Fruit fly (Drosophila melanogaster) whole organism, embryonic: ENCODE data around the gene CG14273.

ENCODE experiments used
- Adf1 ChIP-seq: fragments of 200-800 bp; sonication (Bioruptor generic); IDR thresholded peaks from 2 replicates; pipeline ENCODE4 v1.3.6; 2022; ENCODE audit warnings: missing biosample characterization, missing genetic modification characterization
- Atf-2 ChIP-seq: fragments of 200-800 bp; sonication (Bioruptor generic); optimal IDR thresholded peaks from 2 replicates; lab custom pipeline; 2016; ENCODE audit warnings: missing biosample characterization, missing genetic modification characterization
- Blimp-1 ChIP-seq: fragments of 200-800 bp; sonication (Bioruptor generic); optimal IDR thresholded peaks from 3 replicates; lab custom pipeline; 2018; ENCODE audit warnings: missing biosample characterization, missing genetic modification characterization, mild to moderate bottlenecking, moderate library complexity, missing genetic modification reagents
- CG10267 ChIP-seq: fragments of 200-800 bp; sonication (Bioruptor generic); optimal IDR thresholded peaks from 2 replicates; lab custom pipeline; 2018; ENCODE audit warnings: missing biosample characterization, mild to moderate bottlenecking, missing genetic modification characterization, moderate library complexity
- CG10321 ChIP-seq: fragments of 200-800 bp; sonication (Bioruptor generic); IDR thresholded peaks from 2 replicates; pipeline ENCODE4 v1.3.6; 2022; ENCODE audit warnings: missing biosample characterization, missing genetic modification characterization
- CG12391 ChIP-seq: fragments of 200-800 bp; sonication (Bioruptor generic); optimal IDR thresholded peaks from 3 replicates; lab custom pipeline; 2018; ENCODE audit warnings: missing biosample characterization, mild to moderate bottlenecking, missing genetic modification characterization, moderate library complexity
- CG13123 ChIP-seq: fragments of 200-800 bp; sonication (Bioruptor generic); optimal IDR thresholded peaks from 2 replicates; lab custom pipeline; 2016; ENCODE audit warnings: missing biosample characterization, missing genetic modification characterization
- CG13296 ChIP-seq: fragments of 200-800 bp; sonication (Bioruptor generic); optimal IDR thresholded peaks from 3 replicates; lab custom pipeline; 2018; ENCODE audit warnings: missing biosample characterization, mild to moderate bottlenecking, missing genetic modification characterization
- CG13624 ChIP-seq: fragments of 200-800 bp; sonication (Bioruptor generic); optimal IDR thresholded peaks from 2 replicates; lab custom pipeline; 2016; ENCODE audit warnings: missing biosample characterization, missing genetic modification characterization
- CG15269 ChIP-seq: fragments of 200-800 bp; sonication (Bioruptor generic); optimal IDR thresholded peaks from 2 replicates; lab custom pipeline; 2018; ENCODE audit warnings: missing biosample characterization, mild to moderate bottlenecking, missing genetic modification characterization, moderate library complexity
- CG17802 ChIP-seq: fragments of 200-800 bp; sonication (Bioruptor generic); optimal IDR thresholded peaks from 2 replicates; lab custom pipeline; 2018; ENCODE audit warnings: missing biosample characterization, mild to moderate bottlenecking, missing genetic modification characterization, moderate library complexity
- CG17912 ChIP-seq: fragments of 200-800 bp; sonication (Bioruptor generic); optimal IDR thresholded peaks from 2 replicates; lab custom pipeline; 2018; ENCODE audit warnings: missing biosample characterization, mild to moderate bottlenecking, missing genetic modification characterization
- CG2678 ChIP-seq: fragments of 200-800 bp; sonication (Bioruptor generic); optimal IDR thresholded peaks from 3 replicates; lab custom pipeline; 2019; ENCODE audit warnings: missing biosample characterization, mild to moderate bottlenecking, missing genetic modification characterization, moderate library complexity
- CG34422 ChIP-seq: fragments of 200-800 bp; sonication (Bioruptor generic); IDR thresholded peaks from 3 replicates; pipeline ENCODE4 v1.3.6; 2022; ENCODE audit warnings: missing biosample characterization, missing genetic modification characterization
- CG3847 ChIP-seq: fragments of 200-800 bp; sonication (Bioruptor generic); IDR thresholded peaks from 2 replicates; pipeline ENCODE4 v1.3.6; 2022; ENCODE audit warnings: missing biosample characterization, missing genetic modification characterization
- CG4282 ChIP-seq: fragments of 200-800 bp; sonication (Bioruptor generic); optimal IDR thresholded peaks from 2 replicates; lab custom pipeline; 2016; ENCODE audit warnings: missing biosample characterization, missing genetic modification characterization
- CG4424 ChIP-seq: fragments of 200-800 bp; sonication (Bioruptor generic); optimal IDR thresholded peaks from 3 replicates; lab custom pipeline; 2016; ENCODE audit warnings: missing biosample characterization, missing genetic modification characterization
- CG4730 ChIP-seq: fragments of 200-800 bp; sonication (Bioruptor generic); IDR thresholded peaks from 2 replicates; pipeline ENCODE4 v1.3.6; 2022; ENCODE audit warnings: missing biosample characterization, missing genetic modification characterization
- CG6854 ChIP-seq: fragments of 200-800 bp; sonication (Bioruptor generic); optimal IDR thresholded peaks from 3 replicates; lab custom pipeline; 2017; ENCODE audit warnings: missing biosample characterization, mild to moderate bottlenecking, missing genetic modification characterization
- CG8478 ChIP-seq: fragments of >200 bp; optimal IDR thresholded peaks from 2 replicates; lab custom pipeline; 2018
- CG9215 ChIP-seq: fragments of 200-800 bp; sonication (Bioruptor generic); IDR thresholded peaks from 2 replicates; pipeline ENCODE4 v1.3.6; 2022; ENCODE audit warnings: missing biosample characterization, missing genetic modification characterization
- CG9797 ChIP-seq: fragments of 200-800 bp; sonication (Bioruptor generic); optimal IDR thresholded peaks from 3 replicates; lab custom pipeline; 2018; ENCODE audit warnings: missing biosample characterization, mild to moderate bottlenecking, missing genetic modification characterization
- CG9817 ChIP-seq: fragments of 200-800 bp; sonication (Bioruptor generic); optimal IDR thresholded peaks from 2 replicates; lab custom pipeline; 2018; ENCODE audit warnings: missing biosample characterization, mild to moderate bottlenecking, missing genetic modification characterization, moderate library complexity
- D19A ChIP-seq: fragments of 200-800 bp; optimal IDR thresholded peaks from 3 replicates; lab custom pipeline; 2019; ENCODE audit warnings: missing biosample characterization, mild to moderate bottlenecking, missing genetic modification characterization, moderate library complexity
- E2f2 ChIP-seq: fragments of 200-800 bp; sonication (Bioruptor generic); IDR thresholded peaks from 2 replicates; pipeline ENCODE4 v1.3.6; 2022; ENCODE audit warnings: missing biosample characterization, missing genetic modification characterization
- ERR ChIP-seq: fragments of 200-800 bp; sonication (Bioruptor generic); optimal IDR thresholded peaks from 2 replicates; lab custom pipeline; 2016; ENCODE audit warnings: missing biosample characterization, missing genetic modification characterization
- Elba2 ChIP-seq: fragments of 200-800 bp; sonication (Bioruptor generic); optimal IDR thresholded peaks from 3 replicates; lab custom pipeline; 2016; ENCODE audit warnings: missing biosample characterization, missing genetic modification characterization
- HLH3B ChIP-seq: fragments of 200-800 bp; sonication (Bioruptor generic); IDR thresholded peaks from 2 replicates; pipeline ENCODE4 v1.3.6; 2022; ENCODE audit warnings: missing biosample characterization, missing genetic modification characterization
- Hey ChIP-seq: fragments of 200-800 bp; sonication (Bioruptor generic); optimal IDR thresholded peaks from 3 replicates; lab custom pipeline; 2018; ENCODE audit warnings: missing biosample characterization, mild to moderate bottlenecking, missing genetic modification characterization
- Hr3 ChIP-seq: fragments of 200-800 bp; sonication (Bioruptor generic); optimal IDR thresholded peaks from 3 replicates; lab custom pipeline; 2016; ENCODE audit warnings: missing biosample characterization, missing genetic modification characterization
- MBD-R2 ChIP-seq: fragments of 200-800 bp; sonication (Bioruptor generic); IDR thresholded peaks from 2 replicates; pipeline ENCODE4 v1.3.6; 2022; ENCODE audit warnings: missing biosample characterization, missing genetic modification characterization
- Nf-YA ChIP-seq: fragments of 200-800 bp; sonication (Bioruptor generic); IDR thresholded peaks from 2 replicates; pipeline ENCODE4 v1.3.6; 2022; ENCODE audit warnings: missing biosample characterization, missing genetic modification characterization
- NfI ChIP-seq: fragments of 200-800 bp; sonication (Bioruptor generic); optimal IDR thresholded peaks from 3 replicates; lab custom pipeline; 2018; ENCODE audit warnings: missing biosample characterization, mild to moderate bottlenecking, missing genetic modification characterization, moderate library complexity
- Rx ChIP-seq: fragments of 200-800 bp; sonication (Bioruptor generic); IDR thresholded peaks from 2 replicates; pipeline ENCODE4 v1.3.6; 2022; ENCODE audit warnings: missing biosample characterization, missing genetic modification characterization
- ab ChIP-seq: fragments of 200-800 bp; sonication (Bioruptor generic); optimal IDR thresholded peaks from 2 replicates; lab custom pipeline; 2016; ENCODE audit warnings: missing biosample characterization, missing genetic modification characterization
- al ChIP-seq: fragments of 200-800 bp; sonication (Bioruptor generic); IDR thresholded peaks from 2 replicates; pipeline ENCODE4 v1.3.6; 2022; ENCODE audit warnings: missing biosample characterization, missing genetic modification characterization
- bab2 ChIP-seq: fragments of 200-800 bp; sonication (Bioruptor generic); optimal IDR thresholded peaks from 2 replicates; lab custom pipeline; 2016; ENCODE audit warnings: missing biosample characterization, missing genetic modification characterization
- ci ChIP-seq: fragments of 200-800 bp; sonication (Bioruptor generic); IDR thresholded peaks from 3 replicates; pipeline ENCODE4 v1.3.6; 2022; ENCODE audit warnings: missing biosample characterization, missing genetic modification characterization
- dan ChIP-seq: fragments of 200-800 bp; sonication (Bioruptor generic); IDR thresholded peaks from 2 replicates; pipeline ENCODE4 v1.3.6; 2022; ENCODE audit warnings: missing biosample characterization, missing genetic modification characterization
- emc ChIP-seq: fragments of 200-800 bp; sonication (Bioruptor generic); optimal IDR thresholded peaks from 2 replicates; lab custom pipeline; 2016; ENCODE audit warnings: missing biosample characterization, missing genetic modification characterization
- en ChIP-seq: fragments of 200-800 bp; sonication (Bioruptor generic); optimal IDR thresholded peaks from 2 replicates; lab custom pipeline; 2016; ENCODE audit warnings: missing biosample characterization, missing genetic modification characterization
- gsb ChIP-seq: fragments of 200-800 bp; sonication (Bioruptor generic); IDR thresholded peaks from 2 replicates; pipeline ENCODE4 v1.3.6; 2022; ENCODE audit warnings: missing biosample characterization, missing genetic modification characterization
- lbe ChIP-seq: fragments of 200-800 bp; sonication (Bioruptor generic); optimal IDR thresholded peaks from 2 replicates; lab custom pipeline; 2016; ENCODE audit warnings: missing biosample characterization, mild to moderate bottlenecking, missing genetic modification characterization
- repo ChIP-seq: fragments of 200-800 bp; sonication (Bioruptor generic); optimal IDR thresholded peaks from 2 replicates; lab custom pipeline; 2016; ENCODE audit warnings: missing biosample characterization, missing genetic modification characterization
- run ChIP-seq: fragments of 200-800 bp; sonication (Bioruptor generic); optimal IDR thresholded peaks from 3 replicates; lab custom pipeline; 2018; ENCODE audit warnings: missing biosample characterization, mild to moderate bottlenecking, missing genetic modification characterization
- sisA ChIP-seq: fragments of 200-800 bp; sonication (Bioruptor generic); IDR thresholded peaks from 2 replicates; pipeline ENCODE4 v1.3.6; 2022; ENCODE audit warnings: missing biosample characterization, missing genetic modification characterization
- sug ChIP-seq: fragments of 200-800 bp; optimal IDR thresholded peaks from 2 replicates; lab custom pipeline; 2019; ENCODE audit warnings: missing biosample characterization, mild to moderate bottlenecking, missing genetic modification characterization, moderate library complexity
- tna ChIP-seq: fragments of 200-800 bp; sonication (Bioruptor generic); IDR thresholded peaks from 2 replicates; pipeline ENCODE4 v1.3.6; 2022; ENCODE audit warnings: missing biosample characterization, missing genetic modification characterization; ENCODE audit not compliant: partially characterized antibody
- trem ChIP-seq: fragments of 200-800 bp; optimal IDR thresholded peaks from 3 replicates; lab custom pipeline; 2019; ENCODE audit warnings: missing biosample characterization, mild to moderate bottlenecking, missing genetic modification characterization, moderate library complexity
- ttk ChIP-seq: fragments of 200-800 bp; sonication (Bioruptor generic); IDR thresholded peaks from 2 replicates; pipeline ENCODE4 v2.1.2; 2022; ENCODE audit warnings: missing biosample characterization, missing genetic modification characterization
- tup ChIP-seq: fragments of 200-800 bp; sonication (Bioruptor generic); optimal IDR thresholded peaks from 2 replicates; lab custom pipeline; 2016; ENCODE audit warnings: missing biosample characterization, mild to moderate bottlenecking, missing genetic modification characterization, moderate library complexity
- z ChIP-seq: fragments of 200-800 bp; sonication (Bioruptor generic); IDR thresholded peaks from 3 replicates; pipeline ENCODE4 v1.3.6; 2022; ENCODE audit warnings: missing biosample characterization, missing genetic modification characterization

Gene CG14273

DNA sequence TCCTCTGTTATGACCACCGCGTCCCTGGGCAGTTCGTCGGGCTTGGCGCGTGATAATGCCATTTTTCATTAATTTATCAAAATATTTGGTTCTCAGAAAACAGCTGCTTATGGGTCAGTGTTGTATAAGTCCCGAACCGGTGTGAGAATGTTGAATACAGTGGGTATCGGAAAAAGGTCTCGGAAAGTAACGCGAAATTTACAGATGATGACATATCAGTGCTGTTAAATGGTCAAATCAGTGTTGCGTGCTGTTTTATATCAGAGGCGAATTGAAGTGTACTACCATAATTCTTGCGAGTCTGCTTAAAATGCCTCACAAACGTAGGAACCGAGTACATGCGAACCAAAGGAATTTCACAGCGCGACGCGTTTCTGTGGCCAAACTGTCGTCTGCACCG lies 40.2 kb downstream of the CG14273 start, which contains the start of the genes CG13392 and Rcd4 (continued):
- TF ChIP-seq CG9215 (peak; percentile 44; the same call in 1 of the 2 replicates), CG13624 (GFP tag; lab: Kevin White, UChicago) (peak; percentile 85), CG15269 (tag; lab: Kevin White, UChicago) (peak; percentile 43), CG13296 (GFP tag; lab: Kevin White, UChicago) (peak; percentile 41), CG17802 (tag; lab: Kevin White, UChicago) (peak; percentile 23), NfI (GFP tag; lab: Kevin White, UChicago) (peak; percentile 72), Atf-2 (GFP tag; lab: Kevin White, UChicago) (peak; percentile 31), gsb (0 out of 2 replicates have a peak, but pooled peaks have one; percentile 13), CG8478 (lab: Kevin White, UChicago) (no peak), sisA (GFP tag; lab: Robert Waterston, UW) (0 out of 2 replicates have a peak, but pooled peaks have one; percentile 33), tna (no peak), ci (peak; percentile 68; the same call in 2 of the 3 replicates), Hr3 (GFP tag; lab: Kevin White, UChicago) (peak; percentile 25), CG3847 (peak; percentile 79), CG12391 (tag; lab: Kevin White, UChicago) (peak; percentile 47), CG10321 (GFP tag; lab: Robert Waterston, UW) (no peak), CG34422 (GFP tag; lab: Robert Waterston, UW) (peak; percentile 91), HLH3B (GFP tag; lab: Robert Waterston, UW) (peak; percentile 48; the same call in 1 of the 2 replicates), CG4424 (GFP tag; lab: Kevin White, UChicago) (peak; percentile 91), CG13123 (GFP tag; lab: Kevin White, UChicago) (no peak), en (GFP tag; lab: Kevin White, UChicago) (peak; percentile 7), CG9817 (tag; lab: Kevin White, UChicago) (peak; percentile 57), repo (GFP tag; lab: Kevin White, UChicago) (peak; percentile 62), MBD-R2 (peak; percentile 95), CG6854 (GFP tag; lab: Kevin White, UChicago) (no peak), ERR (GFP tag; lab: Kevin White, UChicago) (peak; percentile 81), CG4282 (GFP tag; lab: Kevin White, UChicago) (peak; percentile 79), CG2678 (peak; percentile 44), Hey (no peak), Rx (GFP tag; lab: Robert Waterston, UW) (no peak), Elba2 (GFP tag; lab: Kevin White, UChicago) (no peak), Nf-YA (GFP tag; lab: Robert Waterston, UW) (no peak), Adf1 (GFP tag; lab: Robert Waterston, UW) (no peak; the same call in 1 of the 2 replicates), Blimp-1 (peak; percentile 27), dan (no peak), sug (tag; lab: Kevin White, UChicago) (peak; percentile 52), run (tag; lab: Kevin White, UChicago) (peak; percentile 1), ttk (GFP tag; lab: Robert Waterston, UW) (no peak), tup (GFP tag; lab: Kevin White, UChicago) (peak; percentile 76), z (GFP tag; lab: Robert Waterston, UW) (no peak), al (peak; percentile 24; the same call in 1 of the 2 replicates), CG9797 (GFP tag; lab: Kevin White, UChicago) (peak; percentile 33), emc (GFP tag; lab: Kevin White, UChicago) (peak; percentile 55), D19A (tag; lab: Kevin White, UChicago) (no peak), CG17912 (GFP tag; lab: Kevin White, UChicago) (no peak), CG10267 (tag; lab: Kevin White, UChicago) (peak; percentile 97), trem (tag; lab: Kevin White, UChicago) (peak; percentile 65), bab2 (GFP tag; lab: Kevin White, UChicago) (peak; percentile 76), ab (GFP tag; lab: Kevin White, UChicago) (no peak), CG4730 (GFP tag; lab: Robert Waterston, UW) (0 out of 2 replicates have a peak, but pooled peaks have one; percentile 28), E2f2 (GFP tag; lab: Robert Waterston, UW) (peak; percentile 56), lbe (GFP tag; lab: Kevin White, UChicago) (peak; percentile 84)
